Fruit fly (Drosophila melanogaster) Kc167 (cell line): Measurements from ENCODE around the gene CG7506.

ENCODE experiments used
- Myc ChIP-seq: fragments of >200 bp; optimal IDR thresholded peaks from 2 replicates; lab custom pipeline; 2017; ENCODE audit warnings: missing external identifiers
- Sin3A ChIP-seq: fragments of >200 bp; optimal IDR thresholded peaks from 2 replicates; lab custom pipeline; 2018; ENCODE audit warnings: missing external identifiers
- h ChIP-seq: fragments of >200 bp; optimal IDR thresholded peaks from 3 replicates; lab custom pipeline; 2018; ENCODE audit warnings: missing external identifiers
- insv ChIP-seq: fragments of >200 bp; optimal IDR thresholded peaks from 3 replicates; lab custom pipeline; 2018; ENCODE audit warnings: missing external identifiers
- psq ChIP-seq: fragments of >200 bp; optimal IDR thresholded peaks from 2 replicates; lab custom pipeline; 2017; ENCODE audit warnings: missing external identifiers
- ttk ChIP-seq: sonication (Bioruptor generic); optimal IDR thresholded peaks from 2 replicates; lab custom pipeline; 2017; ENCODE audit warnings: missing external identifiers

- TF ChIP-seq Sin3A (no peak), Myc (lab: Kevin White, UChicago) (no peak), psq (lab: Kevin White, UChicago) (no peak), h (no peak), ttk (lab: Kevin White, UChicago) (no peak), insv (no peak)
These were observed 1.2 kb downstream of the CG7506 start, which contains the start of gene Urm1 for dm6 chr3L:7640297-7640696.
